Worm (Caenorhabditis elegans): ENCODE results near the gene str-89.

DNA sequence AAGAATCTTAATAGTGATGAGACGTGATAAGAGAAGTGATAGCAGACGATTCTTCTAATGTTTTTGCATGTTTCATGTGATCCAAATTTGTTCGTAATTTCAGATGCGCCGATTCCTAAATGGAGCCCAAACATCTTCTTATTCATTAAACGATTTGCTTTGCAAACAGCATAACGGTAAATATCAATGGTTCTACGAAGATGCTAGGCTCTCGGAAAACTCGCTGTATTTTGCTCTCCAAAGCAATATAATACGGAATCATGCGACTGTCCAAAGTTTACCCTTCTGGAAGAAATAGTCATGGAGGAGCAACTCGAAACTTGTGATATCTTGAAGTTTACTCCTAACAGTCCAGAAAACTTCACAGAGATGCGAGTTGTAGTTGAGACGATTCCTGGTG is 37.2 kb downstream of the str-89 start, which contains the start of gene W06D12.6:
- TF ChIP-seq nhr-25 (tag; optimal IDR thresholded peaks at IDR 0.05; ENCODE audit: borderline replicate concordance, insufficient read depth) (no peak), lsy-2 (tag; optimal IDR thresholded peaks at IDR 0.05) (no peak), unc-130 (GFP tag; optimal IDR thresholded peaks at IDR 0.05) (no peak), ztf-7 (tag; optimal IDR thresholded peaks at IDR 0.05) (no peak), dve-1 (tag; optimal IDR thresholded peaks at IDR 0.05; ENCODE audit: insufficient read depth) (no peak), nhr-237 (tag; optimal IDR thresholded peaks at IDR 0.05) (no peak), unc-39 (tag; optimal IDR thresholded peaks at IDR 0.05) (no peak), aha-1 (tag) (no peak), nhr-77 (tag; optimal IDR thresholded peaks at IDR 0.05) (no peak), dmd-8 (GFP tag; IDR thresholded peaks at IDR 0.05) (no peak), mdl-1 (tag; optimal IDR thresholded peaks at IDR 0.05) (no peak), nhr-6 (tag; optimal IDR thresholded peaks at IDR 0.05) (no peak), rbr-2 (tag; optimal IDR thresholded peaks at IDR 0.05) (no peak)
